Worm (Caenorhabditis elegans) whole organism, late embryonic: ENCODE data around the gene C33H5.16.

ENCODE experiments used
- F13H6.1 ChIP-seq: sonication (generic microtip); optimal IDR thresholded peaks from 2 replicates; lab custom pipeline; 2016; ENCODE audit warnings: missing genetic modification characterization, missing compliant biosample characterization
- K02D7.2 ChIP-seq: sonication (generic microtip); optimal IDR thresholded peaks from 2 replicates; lab custom pipeline; 2017; ENCODE audit warnings: mild to moderate bottlenecking, missing genetic modification characterization, missing compliant biosample characterization
- Y22D7AL.16 ChIP-seq: sonication (generic microtip); optimal IDR thresholded peaks from 2 replicates; lab custom pipeline; 2016; ENCODE audit warnings: missing genetic modification characterization, missing compliant biosample characterization
- ceh-18 ChIP-seq: sonication (generic microtip); optimal IDR thresholded peaks from 2 replicates; lab custom pipeline; 2016; ENCODE audit warnings: missing genetic modification characterization, missing compliant biosample characterization
- ceh-19 ChIP-seq: fragments of 200-800 bp; sonication (Bioruptor generic); optimal IDR thresholded peaks from 2 replicates; lab custom pipeline; 2018; ENCODE audit warnings: mild to moderate bottlenecking, missing genetic modification characterization, missing compliant biosample characterization
- ceh-2 ChIP-seq: sonication (generic microtip); optimal IDR thresholded peaks from 2 replicates; lab custom pipeline; 2016; ENCODE audit warnings: missing genotype, missing genetic modification characterization, missing compliant biosample characterization
- ceh-22 ChIP-seq: sonication (generic microtip); optimal IDR thresholded peaks from 2 replicates; lab custom pipeline; 2017; ENCODE audit warnings: missing biosample characterization, missing genetic modification characterization
- ceh-31 ChIP-seq: sonication (generic microtip); optimal IDR thresholded peaks from 2 replicates; lab custom pipeline; 2016; ENCODE audit warnings: missing genetic modification characterization, missing compliant biosample characterization
- ceh-34 ChIP-seq: sonication (generic microtip); optimal IDR thresholded peaks from 2 replicates; lab custom pipeline; 2016; ENCODE audit warnings: mild to moderate bottlenecking, missing genetic modification characterization, missing compliant biosample characterization
- ceh-45 ChIP-seq: fragments of 200-800 bp; sonication (Bioruptor generic); IDR thresholded peaks from 2 replicates; pipeline ENCODE4 v1.3.6; 2022; ENCODE audit warnings: missing genetic modification reagents, missing genetic modification characterization, missing compliant biosample characterization
- dmd-4 ChIP-seq: sonication (generic microtip); optimal IDR thresholded peaks from 2 replicates; lab custom pipeline; 2016; ENCODE audit warnings: borderline replicate concordance, missing genetic modification characterization, missing compliant biosample characterization
- elt-4 ChIP-seq: sonication (generic microtip); optimal IDR thresholded peaks from 2 replicates; lab custom pipeline; 2016; ENCODE audit warnings: missing genetic modification characterization, missing compliant biosample characterization
- eyg-1 ChIP-seq: sonication (generic microtip); optimal IDR thresholded peaks from 2 replicates; lab custom pipeline; 2016; ENCODE audit warnings: missing genotype, missing genetic modification characterization, missing compliant biosample characterization
- fax-1 ChIP-seq: sonication (generic microtip); optimal IDR thresholded peaks from 2 replicates; lab custom pipeline; 2016; ENCODE audit warnings: missing genotype, missing genetic modification characterization, missing compliant biosample characterization
- fkh-10 ChIP-seq: fragments of 150-350 bp; optimal IDR thresholded peaks from 2 replicates; lab custom pipeline; 2014; ENCODE audit warnings: missing biosample characterization, missing genetic modification reagents, missing genetic modification characterization
- fkh-6 ChIP-seq: sonication (generic microtip); optimal IDR thresholded peaks from 2 replicates; lab custom pipeline; 2016; ENCODE audit warnings: missing genetic modification characterization, missing compliant biosample characterization
- gmeb-2 ChIP-seq: sonication (generic microtip); optimal IDR thresholded peaks from 2 replicates; lab custom pipeline; 2016; ENCODE audit warnings: missing genetic modification characterization, inconsistent platforms, missing compliant biosample characterization
- hlh-6 ChIP-seq: sonication (generic microtip); optimal IDR thresholded peaks from 2 replicates; lab custom pipeline; 2016; ENCODE audit warnings: missing genotype, missing genetic modification characterization, missing compliant biosample characterization
- hlh-8 ChIP-seq: sonication (generic microtip); optimal IDR thresholded peaks from 2 replicates; lab custom pipeline; 2016; ENCODE audit warnings: missing genotype, missing genetic modification characterization, missing compliant biosample characterization
- lim-6 ChIP-seq: sonication (generic microtip); optimal IDR thresholded peaks from 2 replicates; lab custom pipeline; 2016; ENCODE audit warnings: missing genetic modification characterization, missing compliant biosample characterization
- lin-11 ChIP-seq: fragments of 200-800 bp; sonication (Bioruptor generic); optimal IDR thresholded peaks from 2 replicates; lab custom pipeline; 2018; ENCODE audit warnings: mild to moderate bottlenecking, missing genetic modification characterization, missing compliant biosample characterization
- mec-3 ChIP-seq: sonication (generic microtip); optimal IDR thresholded peaks from 2 replicates; lab custom pipeline; 2016; ENCODE audit warnings: borderline replicate concordance, missing genetic modification characterization, missing compliant biosample characterization
- nfya-1 ChIP-seq: sonication (generic microtip); optimal IDR thresholded peaks from 2 replicates; lab custom pipeline; 2017; ENCODE audit warnings: missing genetic modification characterization, mild to moderate bottlenecking, missing compliant biosample characterization, antibody characterized with exemption, moderate library complexity
- pag-3 ChIP-seq: sonication (generic microtip); optimal IDR thresholded peaks from 2 replicates; lab custom pipeline; 2016; ENCODE audit warnings: missing compliant biosample characterization, missing genetic modification characterization, borderline replicate concordance
- pat-9 ChIP-seq: fragments of 200-800 bp; sonication (Bioruptor generic); optimal IDR thresholded peaks from 2 replicates; lab custom pipeline; 2018; ENCODE audit warnings: mild to moderate bottlenecking, missing genetic modification characterization, moderate library complexity, missing compliant biosample characterization
- pha-2 ChIP-seq: sonication (generic microtip); optimal IDR thresholded peaks from 2 replicates; lab custom pipeline; 2017; ENCODE audit warnings: mild to moderate bottlenecking, missing genetic modification characterization, missing compliant biosample characterization
- pros-1 ChIP-seq: fragments of 150-350 bp; optimal IDR thresholded peaks from 2 replicates; lab custom pipeline; 2014; ENCODE audit warnings: missing biosample characterization, missing genetic modification reagents, missing genetic modification characterization
- rnt-1 ChIP-seq: sonication (generic microtip); optimal IDR thresholded peaks from 2 replicates; lab custom pipeline; 2016; ENCODE audit warnings: missing genetic modification characterization, missing compliant biosample characterization
- sox-4 ChIP-seq: sonication (generic microtip); optimal IDR thresholded peaks from 2 replicates; lab custom pipeline; 2017; ENCODE audit warnings: mild to moderate bottlenecking, missing genetic modification characterization, inconsistent platforms, missing compliant biosample characterization
- syd-9 ChIP-seq: sonication (generic microtip); optimal IDR thresholded peaks from 2 replicates; lab custom pipeline; 2016; ENCODE audit warnings: mild to moderate bottlenecking, missing genetic modification characterization, moderate library complexity, missing compliant biosample characterization
- tbx-2 ChIP-seq: sonication (generic microtip); optimal IDR thresholded peaks from 2 replicates; lab custom pipeline; 2016; ENCODE audit warnings: missing genetic modification characterization, missing compliant biosample characterization
- unc-3 ChIP-seq, 2 experiments: fragments of 200-800 bp in 1 of 2; sonication (Bioruptor generic) in 1 of 2; sonication (generic microtip) in 1 of 2; conservative IDR thresholded peaks in 1 of 2; optimal IDR thresholded peaks in 1 of 2; 2 replicates each; pipeline versions ENCODE4 v1.3.6 to Lab custom; 2016 to 2022; ENCODE audit warnings: missing compliant biosample characterization in 2 of 2, missing genetic modification characterization in 2 of 2, missing genetic modification reagents in 1 of 2
- unc-42 ChIP-seq: sonication (generic microtip); optimal IDR thresholded peaks from 2 replicates; lab custom pipeline; 2016; ENCODE audit warnings: missing genotype, missing genetic modification characterization, missing compliant biosample characterization

Gene C33H5.16

DNA sequence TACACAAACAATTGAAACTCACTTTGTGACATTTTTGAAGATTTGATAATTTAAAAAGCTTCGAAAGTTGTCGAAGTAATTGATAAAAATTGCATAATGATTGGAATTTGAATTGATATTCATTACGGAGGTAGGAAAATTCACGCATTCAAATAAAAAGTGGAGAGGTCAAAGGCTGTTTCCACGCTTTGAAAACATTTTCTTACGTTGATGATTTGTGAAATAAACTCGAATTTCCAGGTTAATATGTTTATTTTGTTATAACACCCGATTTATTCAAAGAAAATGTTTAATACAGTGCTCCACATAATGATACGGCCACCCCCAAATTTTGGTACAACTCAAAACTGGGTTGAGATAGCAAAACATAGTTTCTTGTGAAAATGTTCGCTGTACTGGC is at the start of gene C33H5.16:
TSS of gene C33H5.16 (minus strand) at position 101 of the 400 bp plus-strand sequence.
- TF ChIP-seq hlh-6 (tag; lab: Kevin White, UChicago) (no peak), eyg-1 (no peak), dmd-4 (no peak), sox-4 (tag; lab: Kevin White, UChicago) (no peak), ceh-2 (tag; lab: Kevin White, UChicago) (no peak), lim-6 (tag; lab: Kevin White, UChicago) (no peak), F13H6.1 (tag; lab: Kevin White, UChicago) (no peak), ceh-34 (tag; lab: Kevin White, UChicago) (no peak), ceh-19 (GFP tag; lab: Kevin White, UChicago) (no peak), syd-9 (tag; lab: Kevin White, UChicago) (no peak), mec-3 (tag; lab: Kevin White, UChicago) (no peak), rnt-1 (tag; lab: Kevin White, UChicago) (no peak)

DNA sequence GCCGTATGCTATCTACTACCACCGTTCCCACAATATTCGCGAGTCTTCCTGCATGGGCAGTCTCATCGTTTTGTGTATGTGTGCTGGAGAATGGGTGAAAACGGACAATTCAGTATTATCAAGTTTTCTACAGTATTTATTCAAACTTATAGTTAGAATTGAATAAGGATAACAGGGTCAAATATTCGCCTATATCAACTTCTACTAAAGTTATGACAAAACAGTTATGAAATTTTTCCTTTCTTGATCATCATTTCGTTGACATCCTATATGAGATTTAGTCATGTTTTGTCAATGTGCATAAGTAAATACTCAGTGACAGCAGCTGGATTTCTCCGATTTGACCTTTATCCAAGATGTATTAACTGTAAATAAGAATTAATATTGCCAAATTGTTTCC is 48.1 kb upstream of the C33H5.16 start:
- TF ChIP-seq Y22D7AL.16 (tag; lab: Kevin White, UChicago) (no peak), fkh-10 (no peak), ceh-31 (tag; lab: Kevin White, UChicago) (no peak), dmd-4 (no peak), unc-3 (GFP tag; conservative IDR thresholded peaks at IDR 0.05; lab: Robert Waterston, UW) (no peak), unc-3 (tag; optimal IDR thresholded peaks at IDR 0.05; lab: Kevin White, UChicago) (no peak), ceh-18 (tag; lab: Kevin White, UChicago) (no peak), pag-3 (tag; lab: Kevin White, UChicago) (no peak), pros-1 (tag; lab: Kevin White, UChicago) (no peak), unc-42 (tag; lab: Kevin White, UChicago) (no peak), ceh-45 (no peak), elt-4 (tag; lab: Kevin White, UChicago) (no peak), pat-9 (no peak)

DNA sequence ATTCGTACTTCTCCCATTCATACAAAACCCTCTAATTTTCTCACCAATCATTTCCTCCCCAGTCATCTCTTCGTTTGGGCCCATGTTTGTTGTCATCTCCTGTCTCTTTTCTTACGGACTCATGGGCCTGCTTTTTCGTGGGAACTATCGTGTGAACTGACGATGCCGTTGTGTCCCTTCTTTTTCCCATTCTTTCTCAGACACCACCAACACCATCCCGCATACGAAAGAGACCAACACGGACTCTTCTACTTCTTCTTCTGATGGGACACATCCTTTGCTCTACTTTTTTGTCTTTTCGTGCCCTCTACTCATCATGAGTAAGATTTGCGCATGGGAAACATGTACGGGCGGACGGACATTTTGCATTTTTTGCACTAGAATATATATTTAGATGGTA is 47.2 kb upstream of the C33H5.16 start:
- TF ChIP-seq nfya-1 (no peak), pha-2 (no peak), tbx-2 (tag; lab: Kevin White, UChicago) (no peak), lin-11 (tag; lab: Kevin White, UChicago) (no peak), gmeb-2 (tag; lab: Kevin White, UChicago) (no peak)

DNA sequence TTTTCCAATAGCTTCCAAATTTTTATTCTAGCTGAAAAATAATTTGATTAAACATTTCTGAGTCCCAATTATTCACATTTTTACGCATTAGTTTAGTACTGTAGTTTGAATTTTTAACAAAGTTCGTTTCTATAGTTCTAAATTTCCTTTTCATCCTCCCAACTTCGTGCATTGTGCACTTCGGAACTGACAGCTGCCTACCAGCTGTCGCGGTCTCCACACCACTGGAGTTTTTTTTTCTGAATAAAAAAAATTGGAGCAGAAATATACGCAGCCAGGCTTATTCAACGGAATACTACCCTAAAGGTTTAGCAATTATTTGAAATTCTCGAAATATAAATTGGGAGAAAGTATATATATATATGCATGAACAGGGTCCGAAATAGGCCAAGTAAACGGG is 46.1 kb upstream of the C33H5.16 start:
- TF ChIP-seq nfya-1 (no peak), fkh-6 (tag; lab: Kevin White, UChicago) (no peak), rnt-1 (tag; lab: Kevin White, UChicago) (no peak), pros-1 (tag; lab: Kevin White, UChicago) (no peak), lim-6 (tag; lab: Kevin White, UChicago) (no peak), unc-42 (tag; lab: Kevin White, UChicago) (no peak), K02D7.2 (no peak), fax-1 (tag; lab: Kevin White, UChicago) (no peak), lin-11 (tag; lab: Kevin White, UChicago) (no peak), ceh-22 (no peak), hlh-8 (tag; lab: Kevin White, UChicago) (no peak)
- TF ChIP-seq, all 69 proteins: peak for 0

DNA sequence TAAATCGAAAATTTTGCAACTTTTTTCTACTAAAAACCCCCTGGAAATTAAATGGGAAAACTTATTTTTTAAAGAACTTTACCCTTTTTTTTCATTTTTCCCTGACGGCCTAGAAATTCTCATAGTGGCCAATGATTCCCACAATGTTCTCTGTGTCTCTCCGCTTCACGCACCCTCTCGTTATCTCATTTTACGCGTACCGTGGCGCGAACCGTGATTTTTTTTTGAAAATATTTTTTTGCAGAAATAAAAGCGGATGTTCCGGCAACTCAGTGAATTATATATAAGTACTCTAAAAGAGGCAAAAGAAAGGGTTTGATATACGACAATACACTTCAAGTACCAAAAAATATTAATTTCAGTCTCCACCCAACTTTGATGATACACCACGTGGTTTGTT is 43.2 kb upstream of the C33H5.16 start, which contains the start of gene C06A6.2:
TSS of gene C06A6.2 (plus strand) at position 237 of the 400 bp plus-strand sequence.
- TF ChIP-seq eyg-1 = no peak
